Worm (Caenorhabditis elegans): Measurements from ENCODE around the gene srz-102.
"Not testable (repeated sequence)": the region's sequence is repeated elsewhere in the genome, so short reads cannot be mapped to it uniquely, and the experiment has no call there.

srz-102 gene

ce11 chrV:16646372-16646771 is 41.0 kb upstream of the srz-102 start, which contains the start of gene W06G6.9 (continued):
- TF ChIP-seq lin-39 (tag; optimal IDR thresholded peaks at IDR 0.05) = no peak

- no peak for TF ChIP-seq ceh-88 (GFP tag; IDR thresholded peaks at IDR 0.05)
- TF ChIP-seq efl-1 (optimal IDR thresholded peaks at IDR 0.05) = no peak
- TF ChIP-seq efl-1 (GFP tag; optimal IDR thresholded peaks at IDR 0.05 in 1 of 2) = peak in 1 of 2 experiments; percentile 10
Observed at ce11 chrV:16647093-16647492, 40.2 kb upstream of the srz-102 start, which contains the start of gene W06G6.10. Gene W06G6.10 (minus strand): TSS chrV:16647193.

ce11 chrV:16648317-16649018 is 38.9 kb upstream of the srz-102 start, which contains the start of gene W06G6.20:
Gene W06G6.20 (minus strand): TSS chrV:16648367.
- TF ChIP-seq lsy-2 (tag; optimal IDR thresholded peaks at IDR 0.05) (no peak), Y116A8C.19 (tag; optimal IDR thresholded peaks at IDR 0.05; ENCODE audit: borderline replicate concordance) (no peak), nhr-85 (tag) (peak; percentile 6), pag-3 (tag; optimal IDR thresholded peaks at IDR 0.05; ENCODE audit: borderline replicate concordance, insufficient read depth) (no peak), C04F5.9 (tag; optimal IDR thresholded peaks at IDR 0.05) (no peak)

ce11 chrV:16649200-16649599 is 38.1 kb upstream of the srz-102 start, which contains the start of gene W06G6.11:
Gene W06G6.11 (minus strand): TSS chrV:16649300.
- TF ChIP-seq snu-23 (GFP tag; optimal IDR thresholded peaks at IDR 0.05); hlh-4 (tag; optimal IDR thresholded peaks at IDR 0.05); nhr-19 (GFP tag; conservative IDR thresholded peaks at IDR 0.05): not testable (repeated sequence)

- not testable (repeated sequence) for TF ChIP-seq irx-1, elt-2, lin-15B (tag; optimal IDR thresholded peaks at IDR 0.05)
Observed at ce11 chrV:16654242-16654641, 33.1 kb upstream of the srz-102 start, which contains the start of gene W06G6.15. Gene W06G6.15 (plus strand): TSS chrV:16654542.

ce11 chrV:16660816-16661215 is 26.5 kb upstream of the srz-102 start, which contains the start of gene Y70C5B.2:
Gene Y70C5B.2 (minus strand): TSS chrV:16660916.
- not testable (repeated sequence) for TF ChIP-seq C34B4.2 (tag; optimal IDR thresholded peaks at IDR 0.05); sup-37 (GFP tag; optimal IDR thresholded peaks at IDR 0.05); lin-14 (GFP tag; optimal IDR thresholded peaks at IDR 0.05)

- TF ChIP-seq ztf-11 (tag; optimal IDR thresholded peaks at IDR 0.05) (no peak), lin-35 (GFP tag; optimal IDR thresholded peaks at IDR 0.05) (no peak), hlh-4 (tag; optimal IDR thresholded peaks at IDR 0.05) (no peak), aly-2 (tag; optimal IDR thresholded peaks at IDR 0.05) (no peak), F16B12.6 (tag; optimal IDR thresholded peaks at IDR 0.05) (no peak), efl-3 (GFP tag; optimal IDR thresholded peaks at IDR 0.05) (no peak), ceh-8 (GFP tag; optimal IDR thresholded peaks at IDR 0.05) (no peak), nhr-12 (tag; optimal IDR thresholded peaks at IDR 0.05) (no peak), pqm-1 (tag; optimal IDR thresholded peaks at IDR 0.05) (no peak), egl-27 (tag; optimal IDR thresholded peaks at IDR 0.05) (no peak), mdl-1 (tag; optimal IDR thresholded peaks at IDR 0.05) (no peak), ces-1 (GFP tag; optimal IDR thresholded peaks at IDR 0.05) (no peak), grh-1 (GFP tag; IDR thresholded peaks at IDR 0.05) (no peak), C16A3.4 (tag; optimal IDR thresholded peaks at IDR 0.05) (no peak), blmp-1 (tag; optimal IDR thresholded peaks at IDR 0.05) (no peak), Y116A8C.19 (tag; optimal IDR thresholded peaks at IDR 0.05; ENCODE audit: borderline replicate concordance) (no peak)
Observed at ce11 chrV:16666647-16667046, 20.7 kb upstream of the srz-102 start, which contains the start of gene F14F8.14. Gene F14F8.14 (minus strand): TSS chrV:16666747.
